Worm (Caenorhabditis elegans) whole organism, L1 larva: ENCODE results near the gene C06E4.1.
A peak's percentile ranks its signal among the peaks of the same experiment; 100 is the strongest.

Source experiments
- C04F5.9 ChIP-seq: sonication (generic microtip); optimal IDR thresholded peaks from 2 replicates; lab custom pipeline; 2016; ENCODE audit warnings: missing genetic modification characterization, missing compliant biosample characterization
- C34B4.2 ChIP-seq: sonication (generic microtip); optimal IDR thresholded peaks from 2 replicates; lab custom pipeline; 2017; ENCODE audit warnings: mild to moderate bottlenecking, missing genetic modification characterization, missing compliant biosample characterization
- Y116A8C.19 ChIP-seq: sonication (generic microtip); optimal IDR thresholded peaks from 2 replicates; lab custom pipeline; 2016; ENCODE audit warnings: missing compliant biosample characterization, missing genetic modification characterization, borderline replicate concordance
- aha-1 ChIP-seq: fragments of 150-350 bp; optimal IDR thresholded peaks from 2 replicates; lab custom pipeline; 2014; ENCODE audit warnings: missing biosample characterization, missing genetic modification characterization
- aly-2 ChIP-seq: fragments of 150-350 bp; optimal IDR thresholded peaks from 2 replicates; lab custom pipeline; 2014; ENCODE audit warnings: missing biosample characterization, missing genetic modification characterization
- blmp-1 ChIP-seq: fragments of 150-350 bp; optimal IDR thresholded peaks from 2 replicates; lab custom pipeline; 2014; ENCODE audit warnings: missing biosample characterization, missing genetic modification characterization
- ceh-63 ChIP-seq: fragments of 200-800 bp; sonication (Bioruptor generic); optimal IDR thresholded peaks from 2 replicates; lab custom pipeline; 2018; ENCODE audit warnings: mild to moderate bottlenecking, missing genetic modification characterization, missing compliant biosample characterization
- ceh-8 ChIP-seq: fragments of 200-800 bp; sonication (Bioruptor generic); optimal IDR thresholded peaks from 2 replicates; lab custom pipeline; 2018; ENCODE audit warnings: mild to moderate bottlenecking, missing genetic modification characterization, moderate library complexity, missing compliant biosample characterization
- ceh-88 ChIP-seq: fragments of 200-800 bp; sonication (Bioruptor generic); IDR thresholded peaks from 2 replicates; pipeline ENCODE4 v1.3.6; 2022; ENCODE audit warnings: missing genetic modification characterization, missing compliant biosample characterization
- ces-1 ChIP-seq: fragments of 150-350 bp; optimal IDR thresholded peaks from 2 replicates; lab custom pipeline; 2014; ENCODE audit warnings: missing biosample characterization, missing genetic modification reagents, missing genetic modification characterization
- dsc-1 ChIP-seq: sonication (generic microtip); optimal IDR thresholded peaks from 2 replicates; lab custom pipeline; 2016; ENCODE audit warnings: mild to moderate bottlenecking, missing genetic modification characterization, missing compliant biosample characterization
- efl-1 ChIP-seq, 4 experiments: fragments of 150-350 bp; optimal IDR thresholded peaks in 3 of 4; peaks in 1 of 4; 1 replicate in 1 of 4; 2 replicates in 3 of 4; lab custom pipeline; 2014; ENCODE audit warnings: missing biosample characterization in 2 of 4, missing genetic modification characterization in 2 of 4, missing genetic modification reagents in 2 of 4
- elt-3 ChIP-seq, 6 experiments: fragments of 150-350 bp in 1 of 6; sonication (generic microtip); optimal IDR thresholded peaks; 2 replicates each; lab custom pipeline; 2017 to 2018; ENCODE audit warnings: missing biosample characterization in 6 of 6, missing genetic modification characterization in 6 of 6, inconsistent platforms in 1 of 6
- ets-5 ChIP-seq: fragments of 200-800 bp; sonication (Bioruptor generic); IDR thresholded peaks from 2 replicates; pipeline ENCODE4 v1.3.6; 2022; ENCODE audit warnings: missing genetic modification characterization, missing compliant biosample characterization
- fkh-4 ChIP-seq: sonication (generic microtip); optimal IDR thresholded peaks from 2 replicates; lab custom pipeline; 2016; ENCODE audit warnings: missing compliant biosample characterization, missing genetic modification characterization, borderline replicate concordance
- grh-1 ChIP-seq: fragments of 200-800 bp; sonication (Bioruptor generic); IDR thresholded peaks from 2 replicates; pipeline ENCODE4 v1.3.6; 2022; ENCODE audit warnings: missing genetic modification reagents, missing genetic modification characterization, missing compliant biosample characterization
- hlh-17 ChIP-seq: fragments of 200-800 bp; sonication (Bioruptor generic); optimal IDR thresholded peaks from 2 replicates; lab custom pipeline; 2018; ENCODE audit warnings: missing genetic modification characterization, mild to moderate bottlenecking, missing compliant biosample characterization, moderate library complexity, borderline replicate concordance
- lin-14 ChIP-seq: fragments of 200-800 bp; sonication (Bioruptor generic); optimal IDR thresholded peaks from 2 replicates; lab custom pipeline; 2018; ENCODE audit warnings: mild to moderate bottlenecking, missing genetic modification characterization, moderate library complexity, missing compliant biosample characterization
- lin-15B ChIP-seq: fragments of 150-350 bp; sonication (generic microtip); optimal IDR thresholded peaks from 3 replicates; lab custom pipeline; 2014; ENCODE audit warnings: missing biosample characterization, missing genetic modification characterization
- lsy-2 ChIP-seq, 2 experiments: fragments of 150-350 bp; optimal IDR thresholded peaks; 2 replicates each; lab custom pipeline; 2014; ENCODE audit warnings: missing biosample characterization in 2 of 2, missing genetic modification characterization in 2 of 2
- mab-9 ChIP-seq: fragments of 200-800 bp; sonication (Bioruptor generic); IDR thresholded peaks from 2 replicates; pipeline ENCODE4 v1.3.6; 2022; ENCODE audit warnings: missing genetic modification reagents, missing genetic modification characterization, missing compliant biosample characterization
- mep-1 ChIP-seq: fragments of 150-350 bp; optimal IDR thresholded peaks from 2 replicates; lab custom pipeline; 2014; ENCODE audit warnings: missing biosample characterization, missing genetic modification characterization
- nhr-11 ChIP-seq: fragments of 150-350 bp; optimal IDR thresholded peaks from 2 replicates; lab custom pipeline; 2014; ENCODE audit warnings: missing biosample characterization, missing genetic modification characterization
- nhr-12 ChIP-seq: sonication (generic microtip); optimal IDR thresholded peaks from 2 replicates; lab custom pipeline; 2017; ENCODE audit warnings: missing biosample characterization, missing genetic modification characterization
- nhr-19 ChIP-seq: fragments of 200-800 bp; sonication (Bioruptor generic); conservative IDR thresholded peaks from 2 replicates; pipeline ENCODE4 v1.3.6; 2022; ENCODE audit warnings: missing genetic modification characterization, missing compliant biosample characterization
- nhr-20 ChIP-seq: sonication (generic microtip); optimal IDR thresholded peaks from 2 replicates; lab custom pipeline; 2016; ENCODE audit warnings: mild to moderate bottlenecking, missing genetic modification characterization, missing compliant biosample characterization
- nhr-28 ChIP-seq: fragments of 150-350 bp; optimal IDR thresholded peaks from 2 replicates; lab custom pipeline; 2014; ENCODE audit warnings: missing biosample characterization, missing genetic modification characterization
- nhr-71 ChIP-seq: sonication (generic microtip); optimal IDR thresholded peaks from 2 replicates; lab custom pipeline; 2016; ENCODE audit warnings: mild to moderate bottlenecking, missing genetic modification characterization, moderate library complexity, missing compliant biosample characterization
- nhr-85 ChIP-seq: sonication (generic microtip); peaks from one replicate; lab custom pipeline; 2016; ENCODE audit warnings: missing genetic modification characterization, inconsistent platforms, missing compliant biosample characterization
- nhr-90 ChIP-seq: sonication (generic microtip); optimal IDR thresholded peaks from 2 replicates; lab custom pipeline; 2016; ENCODE audit warnings: mild to moderate bottlenecking, missing genetic modification characterization, missing compliant biosample characterization; ENCODE audit not compliant: poor library complexity
- pag-3 ChIP-seq: sonication (generic microtip); optimal IDR thresholded peaks from 2 replicates; lab custom pipeline; 2017; ENCODE audit warnings: missing genetic modification characterization, mild to moderate bottlenecking, missing compliant biosample characterization, antibody characterized with exemption, borderline replicate concordance; ENCODE audit not compliant: insufficient read depth
- pax-3 ChIP-seq: fragments of 200-800 bp; sonication (Bioruptor generic); optimal IDR thresholded peaks from 2 replicates; lab custom pipeline; 2018; ENCODE audit warnings: mild to moderate bottlenecking, missing genetic modification characterization, moderate library complexity, missing compliant biosample characterization
- pqm-1 ChIP-seq: sonication (generic microtip); optimal IDR thresholded peaks from 3 replicates; lab custom pipeline; 2017; ENCODE audit warnings: missing biosample characterization, missing genetic modification characterization
- rnt-1 ChIP-seq: sonication (generic microtip); optimal IDR thresholded peaks from 2 replicates; lab custom pipeline; 2016; ENCODE audit warnings: mild to moderate bottlenecking, missing genetic modification characterization, moderate library complexity, missing compliant biosample characterization
- skn-1 ChIP-seq: fragments of 150-350 bp; optimal IDR thresholded peaks from 2 replicates; lab custom pipeline; 2014; ENCODE audit warnings: missing biosample characterization, missing genetic modification characterization
- snpc-4 ChIP-seq: fragments of 150-350 bp; optimal IDR thresholded peaks from 2 replicates; lab custom pipeline; 2014; ENCODE audit warnings: missing biosample characterization, missing genetic modification characterization
- snu-23 ChIP-seq: sonication (generic microtip); optimal IDR thresholded peaks from 2 replicates; lab custom pipeline; 2016; ENCODE audit warnings: missing genetic modification characterization, missing compliant biosample characterization
- sptf-1 ChIP-seq: fragments of 150-350 bp; optimal IDR thresholded peaks from 2 replicates; lab custom pipeline; 2014; ENCODE audit warnings: missing biosample characterization, missing genetic modification characterization
- unc-62 ChIP-seq: fragments of 150-350 bp; optimal IDR thresholded peaks from 2 replicates; lab custom pipeline; 2014; ENCODE audit warnings: missing biosample characterization, missing genetic modification reagents, missing genetic modification characterization
- unc-98 ChIP-seq: fragments of 200-800 bp; sonication (Bioruptor generic); IDR thresholded peaks from 2 replicates; pipeline ENCODE4 v1.3.6; 2022; ENCODE audit warnings: missing genetic modification characterization, missing compliant biosample characterization
- vab-15 ChIP-seq: sonication (generic microtip); optimal IDR thresholded peaks from 2 replicates; lab custom pipeline; 2017; ENCODE audit warnings: missing genotype, mild to moderate bottlenecking, missing genetic modification characterization, missing compliant biosample characterization
- zip-4 ChIP-seq: fragments of 200-800 bp; sonication (Bioruptor generic); optimal IDR thresholded peaks from 2 replicates; lab custom pipeline; 2018; ENCODE audit warnings: mild to moderate bottlenecking, missing genetic modification characterization, moderate library complexity, missing compliant biosample characterization
- ztf-4 ChIP-seq: fragments of 150-350 bp; optimal IDR thresholded peaks from 2 replicates; lab custom pipeline; 2014; ENCODE audit warnings: missing biosample characterization, missing genetic modification characterization

Gene C06E4.1

ce11 chrIV:7282957-7283356, at the start of gene C06E4.1:
TSS of gene C06E4.1 (plus strand) at chrIV:7283257.
- TF ChIP-seq ets-5 (GFP tag; lab: Robert Waterston, UW) (0 out of 2 replicates have a peak, but pooled peaks have one; percentile 11), efl-1 (optimal IDR thresholded peaks at IDR 0.05; lab: Kevin White, UChicago) (no peak), efl-1 (GFP tag; optimal IDR thresholded peaks at IDR 0.05 in 1 of 2; lab: Kevin White, UChicago) (peak in 1 of 2 experiments; percentile 66), mab-9 (GFP tag; lab: Robert Waterston, UW) (no peak)

ce11 chrIV:7233566-7234014, 49.5 kb upstream of the C06E4.1 start:
- TF ChIP-seq nhr-71 (tag; lab: Kevin White, UChicago) (peak; percentile 32), grh-1 (GFP tag; lab: Robert Waterston, UW) (no peak), nhr-85 (tag; lab: Kevin White, UChicago) (peak; percentile 68), unc-62 (GFP tag; lab: Kevin White, UChicago) (no peak), snu-23 (GFP tag; lab: Kevin White, UChicago) (peak; percentile 34), elt-3 (tag; optimal IDR thresholded peaks at IDR 0.05; lab: Kevin White, UChicago) (peak in 2 of 6 experiments; percentile 3 to 7), ztf-4 (tag; lab: Kevin White, UChicago) (no peak), nhr-20 (tag; lab: Kevin White, UChicago) (peak; percentile 17), blmp-1 (peak; percentile 81), lsy-2 (tag; optimal IDR thresholded peaks at IDR 0.05; lab: Kevin White, UChicago) (peak in 1 of 2 experiments; percentile 15), nhr-19 (GFP tag; lab: Robert Waterston, UW) (no peak), rnt-1 (tag; lab: Kevin White, UChicago) (peak; percentile 28), lin-14 (GFP tag; lab: Kevin White, UChicago) (peak; percentile 59), C34B4.2 (tag; lab: Kevin White, UChicago) (no peak), ces-1 (GFP tag; lab: Kevin White, UChicago) (no peak), mep-1 (tag; lab: Kevin White, UChicago) (peak; percentile 29), pag-3 (tag; lab: Kevin White, UChicago) (peak; percentile 57)

- TF ChIP-seq vab-15 (tag; lab: Kevin White, UChicago) (no peak), nhr-85 (tag; lab: Kevin White, UChicago) (peak; percentile 16)
- TF ChIP-seq, all 84 proteins: peak for 1
Observed at ce11 chrIV:7234623-7235022, 48.4 kb upstream of the C06E4.1 start.

DNA sequence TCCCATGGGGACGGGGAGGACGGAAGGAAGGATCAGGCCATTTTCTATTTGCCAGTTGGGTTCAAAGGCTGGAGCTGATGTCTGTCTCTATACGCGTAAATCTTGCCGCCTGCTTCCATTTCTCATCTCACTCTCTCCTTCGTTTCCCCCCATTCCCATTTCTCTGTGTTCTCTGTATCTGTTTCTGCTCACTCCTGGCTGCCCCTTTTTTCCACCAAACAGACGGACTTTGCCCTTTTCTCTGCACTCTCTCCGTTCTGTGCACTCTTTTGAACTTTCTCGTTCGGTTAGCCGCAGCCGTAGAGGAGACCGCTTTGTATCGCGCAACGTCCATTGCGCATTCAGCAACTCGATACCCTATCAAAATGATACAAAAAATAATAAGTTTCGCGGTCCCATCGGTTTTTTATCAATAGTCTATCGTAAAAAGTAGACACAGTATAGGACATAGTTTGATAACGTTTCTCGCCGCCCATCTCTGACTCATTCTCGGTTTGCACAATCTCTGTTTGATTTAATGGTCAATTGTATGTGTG, 47.6 kb upstream of the C06E4.1 start:
- TF ChIP-seq C04F5.9 (tag; lab: Kevin White, UChicago): no peak
- no peak for TF ChIP-seq pqm-1
- TF ChIP-seq mep-1 (tag; lab: Kevin White, UChicago): peak; percentile 55
- no peak for TF ChIP-seq zip-4 (GFP tag; lab: Kevin White, UChicago)
- peak; percentile 53 for TF ChIP-seq dsc-1 (tag; lab: Kevin White, UChicago)
- no peak for TF ChIP-seq ets-5 (GFP tag; lab: Robert Waterston, UW)
- TF ChIP-seq lin-14 (GFP tag; lab: Kevin White, UChicago): peak; percentile 90
- no peak for TF ChIP-seq sptf-1 (tag; lab: Kevin White, UChicago)
- TF ChIP-seq nhr-28 (tag; lab: Kevin White, UChicago): no peak
- TF ChIP-seq ces-1 (GFP tag; lab: Kevin White, UChicago): no peak
- peak; percentile 70 for TF ChIP-seq snu-23 (GFP tag; lab: Kevin White, UChicago)
- no peak for TF ChIP-seq pax-3 (tag; lab: Kevin White, UChicago)
- no peak for TF ChIP-seq skn-1
- no peak for TF ChIP-seq grh-1 (GFP tag; lab: Robert Waterston, UW)
- no peak for TF ChIP-seq nhr-11
- no peak for TF ChIP-seq nhr-90 (tag; lab: Kevin White, UChicago)
- TF ChIP-seq hlh-17 (GFP tag; lab: Kevin White, UChicago): no peak
- TF ChIP-seq unc-98: no peak; the same call in 1 of the 2 replicates
- no peak for TF ChIP-seq fkh-4 (tag; lab: Kevin White, UChicago)
- TF ChIP-seq ceh-88: no peak
- TF ChIP-seq ceh-63 (GFP tag; lab: Kevin White, UChicago): no peak
- no peak for TF ChIP-seq nhr-12
- no peak for TF ChIP-seq lin-15B (tag; lab: Kevin White, UChicago)
- TF ChIP-seq snpc-4 (tag; lab: Kevin White, UChicago): no peak
- peak; percentile 81 for TF ChIP-seq nhr-71 (tag; lab: Kevin White, UChicago)
- TF ChIP-seq nhr-85 (tag; lab: Kevin White, UChicago): peak; percentile 73
- no peak for TF ChIP-seq ceh-8 (GFP tag; lab: Kevin White, UChicago)
- no peak for TF ChIP-seq Y116A8C.19 (tag; lab: Kevin White, UChicago)
- no peak for TF ChIP-seq aha-1 (tag; lab: Kevin White, UChicago)
- peak; percentile 0 for TF ChIP-seq aly-2 (tag; lab: Kevin White, UChicago)
- peak in 2 of 6 experiments; percentile 67 to 79 for TF ChIP-seq elt-3 (tag; optimal IDR thresholded peaks at IDR 0.05; lab: Kevin White, UChicago)
